Worm (Caenorhabditis elegans): ENCODE results near the gene H08J19.1.

ce11 chrX:15653196-15653595, 10.5 kb downstream of the H08J19.1 start:
- no peak for TF ChIP-seq mep-1 (tag; optimal IDR thresholded peaks at IDR 0.05)
- no peak for TF ChIP-seq nhr-76 (tag; optimal IDR thresholded peaks at IDR 0.05)
- TF ChIP-seq nhr-11 (tag; optimal IDR thresholded peaks at IDR 0.05): no peak
- TF ChIP-seq unc-62 (GFP tag; optimal IDR thresholded peaks at IDR 0.05 in 1 of 2): no peak
- TF ChIP-seq unc-62 (tag; optimal IDR thresholded peaks at IDR 0.05): no peak
- TF ChIP-seq nhr-25 (tag; optimal IDR thresholded peaks at IDR 0.05; ENCODE audit: borderline replicate concordance, insufficient read depth): no peak
- no peak for TF ChIP-seq unc-39 (tag; optimal IDR thresholded peaks at IDR 0.05)
- TF ChIP-seq mxl-2 (GFP tag; conservative IDR thresholded peaks at IDR 0.05): no peak
- no peak for TF ChIP-seq unc-130 (GFP tag; optimal IDR thresholded peaks at IDR 0.05)
